Worm (Caenorhabditis elegans) whole organism, L3 larva: ENCODE results near the gene ver-4.

ENCODE experiments used
- ama-1 ChIP-seq: fragments of 150-350 bp; optimal IDR thresholded peaks from 2 replicates; lab custom pipeline; 2018
- ceh-82 ChIP-seq: fragments of 150-350 bp; optimal IDR thresholded peaks from 2 replicates; lab custom pipeline; 2014; ENCODE audit warnings: missing biosample characterization, missing genetic modification characterization
- ceh-9 ChIP-seq: sonication (generic microtip); optimal IDR thresholded peaks from 2 replicates; lab custom pipeline; 2018; ENCODE audit warnings: missing biosample characterization, missing genetic modification characterization
- daf-12 ChIP-seq: fragments of 150-350 bp; optimal IDR thresholded peaks from 2 replicates; lab custom pipeline; 2014; ENCODE audit warnings: missing biosample characterization, missing genetic modification reagents, missing genetic modification characterization
- egl-27 ChIP-seq: sonication (generic microtip); optimal IDR thresholded peaks from 4 replicates; lab custom pipeline; 2017; ENCODE audit warnings: missing biosample characterization, missing genetic modification reagents, missing genetic modification characterization
- fkh-10 ChIP-seq: sonication (generic microtip); optimal IDR thresholded peaks from 2 replicates; lab custom pipeline; 2017; ENCODE audit warnings: missing biosample characterization, missing genetic modification reagents, missing genetic modification characterization
- lin-39 ChIP-seq: fragments of 150-350 bp; optimal IDR thresholded peaks from 2 replicates; lab custom pipeline; 2018; ENCODE audit warnings: missing biosample characterization, missing genetic modification reagents, missing genetic modification characterization
- mml-1 ChIP-seq: fragments of 150-350 bp; sonication (generic microtip); optimal IDR thresholded peaks from 3 replicates; lab custom pipeline; 2014; ENCODE audit warnings: missing biosample characterization, missing genetic modification characterization
- nfya-1 ChIP-seq: sonication (generic microtip); optimal IDR thresholded peaks from 2 replicates; lab custom pipeline; 2017; ENCODE audit warnings: missing genetic modification characterization, mild to moderate bottlenecking, missing compliant biosample characterization, antibody characterized with exemption, moderate library complexity; ENCODE audit not compliant: insufficient read depth
- nhr-237 ChIP-seq: fragments of 150-350 bp; optimal IDR thresholded peaks from 2 replicates; lab custom pipeline; 2014; ENCODE audit warnings: missing biosample characterization, missing genetic modification characterization
- sea-2 ChIP-seq: fragments of 150-350 bp; sonication (generic microtip); optimal IDR thresholded peaks from 4 replicates; lab custom pipeline; 2014; ENCODE audit warnings: missing biosample characterization, missing genetic modification reagents, missing genetic modification characterization
- skn-1 ChIP-seq: fragments of 150-350 bp; optimal IDR thresholded peaks from 2 replicates; lab custom pipeline; 2014; ENCODE audit warnings: missing biosample characterization, missing genetic modification characterization
- tbx-2 ChIP-seq: sonication (generic microtip); optimal IDR thresholded peaks from 2 replicates; lab custom pipeline; 2016; ENCODE audit warnings: mild to moderate bottlenecking, missing genetic modification characterization, missing compliant biosample characterization
- unc-62 ChIP-seq: fragments of 150-350 bp; sonication (generic microtip); optimal IDR thresholded peaks from 4 replicates; lab custom pipeline; 2014; ENCODE audit warnings: missing biosample characterization, missing genetic modification reagents, missing genetic modification characterization

ce11 chrX:10963453-10964046, 18.6 kb upstream of the ver-4 start, which contains the start of gene nas-10:
- TF ChIP-seq unc-62 (GFP tag; lab: Kevin White, UChicago) (no peak), tbx-2 (tag; lab: Kevin White, UChicago) (peak; percentile 63), ceh-82 (tag; lab: Kevin White, UChicago) (peak; percentile 61), egl-27 (tag; lab: Kevin White, UChicago) (no peak), fkh-10 (GFP tag; lab: Kevin White, UChicago) (no peak), mml-1 (tag; lab: Kevin White, UChicago) (no peak), ceh-9 (tag; lab: Kevin White, UChicago) (no peak), lin-39 (peak; percentile 53), skn-1 (peak; percentile 11), nfya-1 (tag; lab: Kevin White, UChicago) (no peak), daf-12 (tag; lab: Kevin White, UChicago) (no peak), sea-2 (GFP tag; lab: Kevin White, UChicago) (no peak), nhr-237 (tag; lab: Kevin White, UChicago) (no peak), ama-1 (lab: Kevin White, UChicago) (no peak)
